Worm (Caenorhabditis elegans): ENCODE data around the gene akap-1.

The akap-1 gene

DNA sequence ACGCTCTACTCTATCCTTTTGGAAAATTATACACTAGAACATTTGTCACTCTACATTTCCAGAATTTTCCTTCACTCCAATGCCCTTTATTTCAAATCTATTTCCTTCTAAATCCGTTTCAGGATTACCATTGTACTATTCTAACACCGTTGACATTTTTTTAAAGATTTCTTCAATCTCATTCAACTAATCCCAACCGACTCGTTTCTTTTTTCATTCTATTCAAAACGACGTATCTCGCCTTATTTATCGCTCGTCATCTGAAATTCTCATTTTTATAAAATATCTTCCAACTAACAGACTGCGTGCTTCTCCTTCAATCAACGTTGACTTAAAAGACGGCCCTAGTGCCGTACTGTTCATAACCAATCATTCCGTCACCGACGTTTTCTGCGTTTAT, at the start of gene akap-1:
Gene akap-1 (plus strand): TSS at position 301 of the 400 bp plus-strand sequence.
- TF ChIP-seq pax-3 (tag; optimal IDR thresholded peaks at IDR 0.05) (peak; percentile 2), lin-15B (tag; optimal IDR thresholded peaks at IDR 0.05) (no peak), ets-5 (GFP tag; IDR thresholded peaks at IDR 0.05) (no peak), lin-35 (GFP tag; optimal IDR thresholded peaks at IDR 0.05) (no peak), fkh-8 (tag; optimal IDR thresholded peaks at IDR 0.05) (no peak), unc-130 (tag; optimal IDR thresholded peaks at IDR 0.05) (no peak)

DNA sequence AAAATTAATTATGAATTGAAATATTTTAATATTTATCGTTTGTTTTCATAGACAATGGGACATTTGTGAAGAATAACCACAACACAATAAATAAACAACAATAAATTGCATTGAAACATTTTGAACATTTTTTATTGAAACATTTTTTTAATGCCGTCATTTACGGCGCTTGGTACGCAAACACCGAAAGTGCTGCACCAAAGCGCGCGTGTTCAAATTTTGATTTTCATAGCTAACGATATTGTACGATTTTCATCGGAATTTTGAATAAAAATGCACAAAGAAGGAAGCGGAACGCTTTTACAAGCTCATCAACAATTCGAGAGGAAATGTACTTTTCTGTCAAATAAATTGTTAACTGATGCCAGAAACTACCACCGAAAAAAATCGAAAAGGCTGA, 49.4 kb upstream of the akap-1 start:
- TF ChIP-seq lin-35 (GFP tag; optimal IDR thresholded peaks at IDR 0.05) (peak; percentile 7 to 62), dpl-1 (GFP tag; optimal IDR thresholded peaks at IDR 0.05) (peak; percentile 7 to 68 (median 29)), F16B12.6 (tag; optimal IDR thresholded peaks at IDR 0.05) (peak; percentile 46), efl-1 (optimal IDR thresholded peaks at IDR 0.05) (peak; percentile 59), efl-1 (GFP tag; optimal IDR thresholded peaks at IDR 0.05 in 1 of 2) (peak; percentile 79 to 95), nhr-19 (GFP tag; conservative IDR thresholded peaks at IDR 0.05) (no peak), ceh-88 (GFP tag; IDR thresholded peaks at IDR 0.05) (peak; percentile 27; the same call in 1 of the 2 replicates)

ce11 chrIII:6307832-6308231, 45.4 kb upstream of the akap-1 start:
- no peak for TF ChIP-seq egl-13 (tag; optimal IDR thresholded peaks at IDR 0.05)
- TF ChIP-seq nhr-71 (tag; optimal IDR thresholded peaks at IDR 0.05): peak; percentile 9
- TF ChIP-seq lin-14 (GFP tag; optimal IDR thresholded peaks at IDR 0.05): peak; percentile 66
- no peak for TF ChIP-seq C04F5.9 (tag; optimal IDR thresholded peaks at IDR 0.05)
- peak in 1 of 2 experiments; percentile 27 for TF ChIP-seq lsy-2 (tag; optimal IDR thresholded peaks at IDR 0.05)
- TF ChIP-seq fkh-10 (GFP tag; optimal IDR thresholded peaks at IDR 0.05): peak; percentile 67

- TF ChIP-seq skn-1 (tag; optimal IDR thresholded peaks at IDR 0.05) (no peak), nhr-28 (tag; optimal IDR thresholded peaks at IDR 0.05) (no peak), nhr-237 (tag; optimal IDR thresholded peaks at IDR 0.05) (no peak), dsc-1 (tag; optimal IDR thresholded peaks at IDR 0.05) (no peak), ceh-90 (tag; optimal IDR thresholded peaks at IDR 0.05) (no peak), unc-130 (tag; optimal IDR thresholded peaks at IDR 0.05) (no peak), nhr-85 (tag) (no peak), nhr-12 (tag; optimal IDR thresholded peaks at IDR 0.05) (no peak), lir-3 (tag; optimal IDR thresholded peaks at IDR 0.05; ENCODE audit: poor library complexity) (no peak)
These were observed 44.1 kb upstream of the akap-1 start, which contains the start of gene gar-2 for ce11 chrIII:6309066-6309465. TSS of gene gar-2 (plus strand) at chrIII:6309366.

- TF ChIP-seq skn-1 (tag; optimal IDR thresholded peaks at IDR 0.05) (no peak), jun-1 (tag; optimal IDR thresholded peaks at IDR 0.05) (no peak), ceh-82 (tag; optimal IDR thresholded peaks at IDR 0.05) (peak in 1 of 3 experiments; percentile 2), lin-14 (GFP tag; optimal IDR thresholded peaks at IDR 0.05) (peak; percentile 66), lsy-2 (tag; optimal IDR thresholded peaks at IDR 0.05) (peak in 1 of 2 experiments; percentile 5), ces-1 (GFP tag; optimal IDR thresholded peaks at IDR 0.05) (peak; percentile 30), fkh-10 (GFP tag; optimal IDR thresholded peaks at IDR 0.05) (peak; percentile 87), nhr-71 (tag; optimal IDR thresholded peaks at IDR 0.05) (peak; percentile 8)
These were observed 42.8 kb upstream of the akap-1 start for ce11 chrIII:6310352-6310751.

- TF ChIP-seq nhr-47 (tag; optimal IDR thresholded peaks at IDR 0.05) (peak; percentile 24), snu-23 (GFP tag; optimal IDR thresholded peaks at IDR 0.05) (no peak), dsc-1 (tag; optimal IDR thresholded peaks at IDR 0.05) (no peak), skn-1 (tag; optimal IDR thresholded peaks at IDR 0.05) (no peak), fkh-8 (tag; optimal IDR thresholded peaks at IDR 0.05) (peak; percentile 52)
These were observed 41.7 kb upstream of the akap-1 start for ce11 chrIII:6311452-6311851.
